Worm (Caenorhabditis elegans) whole organism, L2 larva: Measurements from ENCODE around the gene F22E5.17.

Experiments used
- ZK546.5 ChIP-seq: sonication (generic microtip); optimal IDR thresholded peaks from 2 replicates; lab custom pipeline; 2017; ENCODE audit warnings: missing biosample characterization, missing genetic modification characterization
- ceh-16 ChIP-seq: fragments of 150-350 bp; optimal IDR thresholded peaks from 2 replicates; lab custom pipeline; 2014; ENCODE audit warnings: missing biosample characterization, missing genetic modification characterization
- elt-3 ChIP-seq: sonication (generic microtip); optimal IDR thresholded peaks from 2 replicates; lab custom pipeline; 2017; ENCODE audit warnings: missing biosample characterization, missing genetic modification characterization
- lin-13 ChIP-seq: fragments of 150-350 bp; optimal IDR thresholded peaks from 2 replicates; lab custom pipeline; 2014; ENCODE audit warnings: missing biosample characterization, missing genetic modification reagents, missing genetic modification characterization
- lsy-2 ChIP-seq, 2 experiments: fragments of 150-350 bp in 1 of 2; sonication (generic microtip) in 1 of 2; optimal IDR thresholded peaks; 2 replicates each; lab custom pipeline; 2014 to 2017; ENCODE audit warnings: missing biosample characterization in 2 of 2, missing genetic modification characterization in 2 of 2
- mdl-1 ChIP-seq, 2 experiments: fragments of 150-350 bp in 1 of 2; sonication (generic microtip) in 1 of 2; optimal IDR thresholded peaks; 2 replicates each; lab custom pipeline; 2017; ENCODE audit warnings: missing biosample characterization in 2 of 2, missing genetic modification characterization in 2 of 2
- nhr-237 ChIP-seq: fragments of 150-350 bp; optimal IDR thresholded peaks from 2 replicates; lab custom pipeline; 2014; ENCODE audit warnings: missing biosample characterization, missing genetic modification characterization
- nhr-25 ChIP-seq: fragments of 150-350 bp; sonication (generic microtip); optimal IDR thresholded peaks from 3 replicates; lab custom pipeline; 2014; ENCODE audit warnings: missing biosample characterization, missing genetic modification characterization
- snpc-4 ChIP-seq: fragments of 150-350 bp; optimal IDR thresholded peaks from 2 replicates; lab custom pipeline; 2014; ENCODE audit warnings: missing biosample characterization, missing genetic modification characterization
- unc-39 ChIP-seq: fragments of 150-350 bp; optimal IDR thresholded peaks from 2 replicates; lab custom pipeline; 2014; ENCODE audit warnings: missing biosample characterization, missing genetic modification characterization
- unc-55 ChIP-seq: fragments of 150-350 bp; sonication (generic microtip); optimal IDR thresholded peaks from 3 replicates; lab custom pipeline; 2014; ENCODE audit warnings: missing biosample characterization, missing genetic modification reagents, missing genetic modification characterization
- unc-62 ChIP-seq: fragments of 150-350 bp; optimal IDR thresholded peaks from 2 replicates; lab custom pipeline; 2014; ENCODE audit warnings: missing biosample characterization, missing genetic modification reagents, missing genetic modification characterization
- zag-1 ChIP-seq: fragments of 150-350 bp; optimal IDR thresholded peaks from 2 replicates; lab custom pipeline; 2014; ENCODE audit warnings: missing biosample characterization, missing genetic modification characterization

DNA sequence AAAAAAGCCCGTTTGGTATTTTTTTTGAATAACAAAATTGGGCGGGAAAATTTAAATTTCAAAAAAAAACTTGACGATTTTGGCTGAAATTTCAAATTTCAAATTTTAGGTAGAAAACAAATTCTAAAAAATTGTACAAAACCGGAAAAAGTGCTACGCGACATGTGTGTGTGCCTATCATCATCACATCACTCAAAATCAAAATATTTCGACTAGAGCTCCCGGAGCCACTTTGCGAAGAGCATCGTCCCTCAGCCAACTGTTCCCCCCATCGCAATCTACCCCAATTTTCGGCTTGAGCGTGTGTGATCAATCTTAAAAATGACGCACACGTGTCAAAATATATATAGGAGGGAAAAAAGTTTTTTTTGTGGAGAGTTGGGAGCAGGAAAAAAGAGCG, 48.9 kb downstream of the F22E5.17 start:
- TF ChIP-seq lsy-2 (tag; optimal IDR thresholded peaks at IDR 0.05; lab: Kevin White, UChicago), result no peak
- no peak for TF ChIP-seq unc-55 (GFP tag; lab: Kevin White, UChicago)
- TF ChIP-seq nhr-237, result no peak
- TF ChIP-seq snpc-4 (tag; lab: Kevin White, UChicago), result no peak
- TF ChIP-seq nhr-25, result no peak
- no peak for TF ChIP-seq elt-3 (tag; lab: Kevin White, UChicago)
- no peak for TF ChIP-seq zag-1 (tag; lab: Kevin White, UChicago)
- no peak for TF ChIP-seq unc-39 (tag; lab: Kevin White, UChicago)
- TF ChIP-seq ceh-16, result no peak
- TF ChIP-seq mdl-1 (tag; optimal IDR thresholded peaks at IDR 0.05; lab: Kevin White, UChicago), result no peak
- no peak for TF ChIP-seq lin-13 (GFP tag; lab: Kevin White, UChicago)
- TF ChIP-seq ZK546.5 (tag; lab: Kevin White, UChicago), result no peak
- no peak for TF ChIP-seq unc-62 (GFP tag; lab: Kevin White, UChicago)
